Worm (Caenorhabditis elegans) whole organism, young adult: ENCODE results near the gene ceh-1.

Source experiments
- B0019.2 ChIP-seq: fragments of 200-800 bp; sonication (Bioruptor generic); conservative IDR thresholded peaks from 2 replicates; pipeline ENCODE4 v1.3.6; 2022; ENCODE audit warnings: missing genetic modification reagents, missing genetic modification characterization, missing compliant biosample characterization
- B0261.1 ChIP-seq: sonication (generic microtip); optimal IDR thresholded peaks from 2 replicates; lab custom pipeline; 2016; ENCODE audit warnings: mild to moderate bottlenecking, missing genetic modification characterization, moderate library complexity, missing compliant biosample characterization
- C06A6.2 ChIP-seq: fragments of 200-800 bp; sonication (Bioruptor generic); conservative IDR thresholded peaks from 2 replicates; pipeline ENCODE4 v1.3.6; 2022; ENCODE audit warnings: missing genetic modification characterization, missing compliant biosample characterization
- F39B2.1 ChIP-seq: fragments of 200-800 bp; sonication (Bioruptor generic); IDR thresholded peaks from 2 replicates; pipeline ENCODE4 v1.3.6; 2022; ENCODE audit warnings: missing genetic modification reagents, missing genetic modification characterization, missing compliant biosample characterization
- F49E8.2 ChIP-seq: sonication (generic microtip); optimal IDR thresholded peaks from 3 replicates; lab custom pipeline; 2017; ENCODE audit warnings: missing genetic modification characterization, mild to moderate bottlenecking, missing compliant biosample characterization, antibody characterized with exemption, moderate library complexity; ENCODE audit not compliant: insufficient read depth
- K12H6.12 ChIP-seq: fragments of 200-800 bp; sonication (Bioruptor generic); optimal IDR thresholded peaks from 2 replicates; lab custom pipeline; 2018; ENCODE audit warnings: mild to moderate bottlenecking, missing genetic modification characterization, missing compliant biosample characterization
- T26A5.8 ChIP-seq: sonication (generic microtip); optimal IDR thresholded peaks from 2 replicates; lab custom pipeline; 2016; ENCODE audit warnings: missing genetic modification characterization, missing compliant biosample characterization
- Y53G8AR.9 ChIP-seq: fragments of 200-800 bp; sonication (Bioruptor generic); conservative IDR thresholded peaks from 2 replicates; pipeline ENCODE4 v1.3.6; 2022; ENCODE audit warnings: missing genetic modification reagents, missing genetic modification characterization, missing compliant biosample characterization
- Y56A3A.18 ChIP-seq: fragments of 200-800 bp; sonication (Bioruptor generic); IDR thresholded peaks from 2 replicates; pipeline ENCODE4 v1.3.6; 2022; ENCODE audit warnings: missing genetic modification reagents, missing genetic modification characterization, missing compliant biosample characterization
- ama-1 ChIP-seq, 3 experiments: fragments of 150-350 bp in 1 of 3; sonication (generic microtip) in 2 of 3; optimal IDR thresholded peaks; 2 replicates each; lab custom pipeline; 2014 to 2018; ENCODE audit warnings: missing biosample characterization in 2 of 3, missing genetic modification characterization in 2 of 3, missing genetic modification reagents in 2 of 3
- aptf-2 ChIP-seq: fragments of 200-800 bp; sonication (Bioruptor generic); conservative IDR thresholded peaks from 2 replicates; pipeline ENCODE4 v1.3.6; 2022; ENCODE audit warnings: missing genetic modification reagents, missing genetic modification characterization, missing compliant biosample characterization
- aptf-3 ChIP-seq: fragments of 200-800 bp; sonication (Bioruptor generic); IDR thresholded peaks from 2 replicates; pipeline ENCODE4 v1.3.6; 2022; ENCODE audit warnings: missing genetic modification characterization, missing compliant biosample characterization
- attf-5 ChIP-seq: fragments of 200-800 bp; sonication (Bioruptor generic); optimal IDR thresholded peaks from 2 replicates; lab custom pipeline; 2018; ENCODE audit warnings: mild to moderate bottlenecking, missing genetic modification characterization, missing compliant biosample characterization
- attf-6 ChIP-seq: fragments of 200-800 bp; sonication (Bioruptor generic); IDR thresholded peaks from 2 replicates; pipeline ENCODE4 v1.3.6; 2022; ENCODE audit warnings: missing genetic modification reagents, missing genetic modification characterization, missing compliant biosample characterization
- bed-1 ChIP-seq: fragments of 200-800 bp; sonication (Bioruptor generic); IDR thresholded peaks from 2 replicates; pipeline ENCODE4 v1.3.6; 2022; ENCODE audit warnings: missing genetic modification reagents, missing genetic modification characterization, missing compliant biosample characterization
- cebp-1 ChIP-seq, 2 experiments: fragments of 200-800 bp in 1 of 2; sonication (Bioruptor generic) in 1 of 2; sonication (generic microtip) in 1 of 2; IDR thresholded peaks in 1 of 2; optimal IDR thresholded peaks in 1 of 2; 2 replicates each; pipeline versions ENCODE4 v1.3.6 to Lab custom; 2017 to 2022; ENCODE audit warnings: missing compliant biosample characterization in 2 of 2, missing genetic modification characterization in 2 of 2, mild to moderate bottlenecking in 1 of 2, missing genetic modification reagents in 1 of 2, moderate library complexity in 1 of 2
- chd-7 ChIP-seq: sonication (generic microtip); optimal IDR thresholded peaks from 2 replicates; lab custom pipeline; 2016; ENCODE audit warnings: mild to moderate bottlenecking, missing genetic modification characterization, moderate library complexity, missing compliant biosample characterization
- efl-1 ChIP-seq: fragments of 150-350 bp; optimal IDR thresholded peaks from 2 replicates; lab custom pipeline; 2014; ENCODE audit warnings: missing biosample characterization, missing genetic modification reagents, missing genetic modification characterization
- hlh-26 ChIP-seq: fragments of 200-800 bp; sonication (Bioruptor generic); conservative IDR thresholded peaks from 2 replicates; pipeline ENCODE4 v1.3.6; 2022; ENCODE audit warnings: missing genetic modification reagents, missing genetic modification characterization, missing compliant biosample characterization
- hmg-20 ChIP-seq: fragments of 200-800 bp; sonication (Bioruptor generic); IDR thresholded peaks from 2 replicates; pipeline ENCODE4 v1.3.6; 2022; ENCODE audit warnings: missing genetic modification reagents, missing genetic modification characterization, missing compliant biosample characterization
- hsf-1 ChIP-seq: fragments of 200-800 bp; sonication (Bioruptor generic); IDR thresholded peaks from 2 replicates; pipeline ENCODE4 v1.3.6; 2022; ENCODE audit warnings: missing genetic modification reagents, missing genetic modification characterization, missing compliant biosample characterization
- let-526 ChIP-seq: fragments of 200-800 bp; sonication (Bioruptor generic); IDR thresholded peaks from 2 replicates; pipeline ENCODE4 v1.3.6; 2022; ENCODE audit warnings: missing genetic modification reagents, missing genetic modification characterization, missing compliant biosample characterization
- let-607 ChIP-seq, 2 experiments: fragments of 200-800 bp in 1 of 2; sonication (Bioruptor generic) in 1 of 2; sonication (generic microtip) in 1 of 2; optimal IDR thresholded peaks; 2 replicates each; lab custom pipeline; 2016 to 2018; ENCODE audit warnings: mild to moderate bottlenecking in 2 of 2, missing compliant biosample characterization in 2 of 2, missing genetic modification characterization in 2 of 2, moderate library complexity in 2 of 2, missing genotype in 1 of 2
- lin-40 ChIP-seq: sonication (generic microtip); optimal IDR thresholded peaks from 2 replicates; lab custom pipeline; 2016; ENCODE audit warnings: missing genetic modification characterization, mild to moderate bottlenecking, missing compliant biosample characterization, missing genotype, missing genetic modification reagents
- madf-3 ChIP-seq: fragments of 200-800 bp; sonication (Bioruptor generic); IDR thresholded peaks from 2 replicates; pipeline ENCODE4 v1.3.6; 2022; ENCODE audit warnings: missing genetic modification reagents, missing genetic modification characterization, missing compliant biosample characterization
- madf-6 ChIP-seq: fragments of 200-800 bp; sonication (Bioruptor generic); IDR thresholded peaks from 2 replicates; pipeline ENCODE4 v1.3.6; 2022; ENCODE audit warnings: missing genetic modification reagents, missing genetic modification characterization, missing compliant biosample characterization
- madf-8 ChIP-seq: fragments of 200-800 bp; sonication (Bioruptor generic); conservative IDR thresholded peaks from 2 replicates; pipeline ENCODE4 v1.3.6; 2022; ENCODE audit warnings: missing genetic modification reagents, missing genetic modification characterization, missing compliant biosample characterization
- nhr-80 ChIP-seq: sonication (generic microtip); optimal IDR thresholded peaks from 2 replicates; lab custom pipeline; 2016; ENCODE audit warnings: missing genetic modification characterization, missing compliant biosample characterization
- rcor-1 ChIP-seq: fragments of 200-800 bp; sonication (Bioruptor generic); IDR thresholded peaks from 2 replicates; pipeline ENCODE4 v1.3.6; 2022; ENCODE audit warnings: missing genetic modification reagents, missing genetic modification characterization, missing compliant biosample characterization
- rec-8 ChIP-seq, 2 experiments: sonication (generic microtip); optimal IDR thresholded peaks; 2 replicates each; lab custom pipeline; 2016; ENCODE audit warnings: mild to moderate bottlenecking in 2 of 2, missing genetic modification characterization in 2 of 2, missing genetic modification reagents in 2 of 2, missing genotype in 2 of 2, missing biosample characterization in 1 of 2, missing compliant biosample characterization in 1 of 2, moderate library complexity in 1 of 2
- somi-1 ChIP-seq: fragments of 200-800 bp; sonication (Bioruptor generic); optimal IDR thresholded peaks from 2 replicates; lab custom pipeline; 2018; ENCODE audit warnings: mild to moderate bottlenecking, missing genetic modification characterization, missing compliant biosample characterization
- sptf-2 ChIP-seq: fragments of 200-800 bp; sonication (Bioruptor generic); optimal IDR thresholded peaks from 2 replicates; lab custom pipeline; 2018; ENCODE audit warnings: mild to moderate bottlenecking, missing genetic modification characterization, missing compliant biosample characterization
- zfh-2 ChIP-seq: fragments of 200-800 bp; sonication (Bioruptor generic); conservative IDR thresholded peaks from 2 replicates; pipeline ENCODE4 v1.3.6; 2022; ENCODE audit warnings: missing genetic modification reagents, missing genetic modification characterization, missing compliant biosample characterization
- ztf-6 ChIP-seq: fragments of 200-800 bp; sonication (Bioruptor generic); IDR thresholded peaks from 2 replicates; pipeline ENCODE4 v1.3.6; 2022; ENCODE audit warnings: missing genetic modification reagents, missing genetic modification characterization, missing compliant biosample characterization

Gene ceh-1

ce11 chrX:4652950-4653349 is 1.0 kb downstream of the ceh-1 start (continued):
- TF ChIP-seq ama-1 (optimal IDR thresholded peaks at IDR 0.05; lab: Kevin White, UChicago) (no peak), ama-1 (GFP tag; optimal IDR thresholded peaks at IDR 0.05; lab: Kevin White, UChicago) (no peak)
- TF ChIP-seq, all 124 proteins: peak for 0

ce11 chrX:4651428-4651827 is 2.5 kb downstream of the ceh-1 start:
- TF ChIP-seq madf-6 (no peak), bed-1 (GFP tag; lab: Robert Waterston, UW) (0 out of 2 replicates have a peak, but pooled peaks have one; percentile 55)

ce11 chrX:4649097-4649496 is 4.9 kb downstream of the ceh-1 start, which contains the start of gene ent-5:
TSS of gene ent-5 (minus strand) at chrX:4649197.
- TF ChIP-seq efl-1 (peak; percentile 33), C06A6.2 (GFP tag; lab: Robert Waterston, UW) (no peak), aptf-2 (GFP tag; lab: Robert Waterston, UW) (no peak), bed-1 (GFP tag; lab: Robert Waterston, UW) (no peak)

- no peak for TF ChIP-seq F49E8.2 (tag; lab: Kevin White, UChicago)
- no peak for TF ChIP-seq Y56A3A.18 (GFP tag; lab: Robert Waterston, UW)
- TF ChIP-seq rcor-1 (GFP tag; lab: Robert Waterston, UW): no peak
- TF ChIP-seq madf-8: no peak
- TF ChIP-seq ztf-6 (GFP tag; lab: Robert Waterston, UW): no peak
- no peak for TF ChIP-seq lin-40 (tag; lab: Kevin White, UChicago)
- TF ChIP-seq B0261.1 (tag; lab: Kevin White, UChicago): no peak
- TF ChIP-seq let-607 (tag; optimal IDR thresholded peaks at IDR 0.05; lab: Kevin White, UChicago): no peak
- TF ChIP-seq attf-6: no peak
- TF ChIP-seq Y53G8AR.9 (GFP tag; lab: Robert Waterston, UW): no peak
- TF ChIP-seq F39B2.1 (GFP tag; lab: Robert Waterston, UW): no peak
- no peak for TF ChIP-seq hmg-20
- TF ChIP-seq sptf-2 (GFP tag; lab: Kevin White, UChicago): no peak
- TF ChIP-seq T26A5.8 (tag; lab: Kevin White, UChicago): no peak
- TF ChIP-seq B0019.2: no peak
- no peak for TF ChIP-seq hsf-1 (GFP tag; lab: Robert Waterston, UW)
Measured at ce11 chrX:4647104-4647503, 6.9 kb downstream of the ceh-1 start, which contains the start of gene C46C11.4. TSS of gene C46C11.4 (minus strand) at chrX:4647204.

- TF ChIP-seq somi-1 (GFP tag; lab: Kevin White, UChicago) (no peak), attf-5 (GFP tag; lab: Kevin White, UChicago) (no peak), zfh-2 (GFP tag; lab: Robert Waterston, UW) (peak; percentile 48; the same call in 1 of the 2 replicates)
- TF ChIP-seq, all 124 proteins: peak for 1
Measured at ce11 chrX:4636821-4637220, 17.1 kb downstream of the ceh-1 start, which contains the start of gene hosl-1. TSS of gene hosl-1 (plus strand) at chrX:4637121.

- TF ChIP-seq rec-8 (tag; optimal IDR thresholded peaks at IDR 0.05; lab: Kevin White, UChicago) (no peak), nhr-80 (peak; percentile 66)
Measured at ce11 chrX:4636143-4636542, 17.8 kb downstream of the ceh-1 start.

- TF ChIP-seq cebp-1 (GFP tag; IDR thresholded peaks at IDR 0.05; lab: Robert Waterston, UW) (no peak), cebp-1 (tag; optimal IDR thresholded peaks at IDR 0.05; lab: Kevin White, UChicago) (no peak), chd-7 (tag; lab: Kevin White, UChicago) (no peak), aptf-3 (GFP tag; lab: Robert Waterston, UW) (no peak), hlh-26 (GFP tag; lab: Robert Waterston, UW) (no peak), T26A5.8 (tag; lab: Kevin White, UChicago) (no peak), K12H6.12 (tag; lab: Kevin White, UChicago) (no peak), hmg-20 (no peak), madf-3 (GFP tag; lab: Robert Waterston, UW) (no peak), let-526 (no peak)
Measured at ce11 chrX:4635643-4636042, 18.3 kb downstream of the ceh-1 start.
